Fruit fly (Drosophila melanogaster) whole organism, embryonic: ENCODE results near the gene osk.
A peak's percentile ranks its signal among the peaks of the same experiment; 100 is the strongest.

Experiments used
- Aef1 ChIP-seq: fragments of 200-800 bp; sonication (Bioruptor generic); IDR thresholded peaks from 3 replicates; pipeline ENCODE4 v1.3.6; 2022; ENCODE audit warnings: missing biosample characterization, missing genetic modification characterization
- Bteb2 ChIP-seq: fragments of 200-800 bp; sonication (Bioruptor generic); optimal IDR thresholded peaks from 2 replicates; lab custom pipeline; 2016; ENCODE audit warnings: missing biosample characterization, missing genetic modification characterization
- CG10462 ChIP-seq: fragments of 200-800 bp; sonication (Bioruptor generic); optimal IDR thresholded peaks from 2 replicates; lab custom pipeline; 2016; ENCODE audit warnings: missing biosample characterization, missing genetic modification characterization
- CG10979 ChIP-seq: fragments of 200-800 bp; sonication (Bioruptor generic); optimal IDR thresholded peaks from 2 replicates; lab custom pipeline; 2018; ENCODE audit warnings: missing biosample characterization, mild to moderate bottlenecking, missing genetic modification characterization, moderate library complexity
- CG11093 ChIP-seq: fragments of 200-800 bp; sonication (Bioruptor generic); IDR thresholded peaks from 3 replicates; pipeline ENCODE4 v1.3.6; 2022; ENCODE audit warnings: missing biosample characterization, missing genetic modification characterization
- CG11504 ChIP-seq: fragments of 200-800 bp; sonication (Bioruptor generic); optimal IDR thresholded peaks from 3 replicates; lab custom pipeline; 2019; ENCODE audit warnings: missing biosample characterization, mild to moderate bottlenecking, missing genetic modification characterization, moderate library complexity
- CG13296 ChIP-seq: fragments of 200-800 bp; sonication (Bioruptor generic); optimal IDR thresholded peaks from 3 replicates; lab custom pipeline; 2018; ENCODE audit warnings: missing biosample characterization, mild to moderate bottlenecking, missing genetic modification characterization
- CG15514 ChIP-seq: fragments of 200-800 bp; sonication (Bioruptor generic); optimal IDR thresholded peaks from 3 replicates; lab custom pipeline; 2017; ENCODE audit warnings: missing biosample characterization, missing genetic modification characterization, mild to moderate bottlenecking, moderate library complexity, missing genetic modification reagents
- CG1832 ChIP-seq: fragments of 200-800 bp; sonication (Bioruptor generic); optimal IDR thresholded peaks from 2 replicates; lab custom pipeline; 2017; ENCODE audit warnings: missing biosample characterization, mild to moderate bottlenecking, missing genetic modification characterization, inconsistent platforms
- CG18476 ChIP-seq: fragments of 200-800 bp; sonication (Bioruptor generic); optimal IDR thresholded peaks from 2 replicates; lab custom pipeline; 2016; ENCODE audit warnings: missing biosample characterization, mild to moderate bottlenecking, missing genetic modification characterization
- CG2199 ChIP-seq: fragments of 200-800 bp; sonication (Bioruptor generic); IDR thresholded peaks from 3 replicates; pipeline ENCODE4 v1.3.6; 2022; ENCODE audit warnings: missing biosample characterization, missing genetic modification characterization
- CG3407 ChIP-seq: fragments of 200-800 bp; sonication (Bioruptor generic); optimal IDR thresholded peaks from 2 replicates; lab custom pipeline; 2018; ENCODE audit warnings: missing biosample characterization, mild to moderate bottlenecking, missing genetic modification characterization
- CG34224 ChIP-seq: fragments of 200-800 bp; sonication (Bioruptor generic); IDR thresholded peaks from 3 replicates; pipeline ENCODE4 v1.3.6; 2022; ENCODE audit warnings: missing biosample characterization, missing genetic modification characterization; ENCODE audit not compliant: partially characterized antibody
- CG42726 ChIP-seq: fragments of 200-800 bp; sonication (Bioruptor generic); IDR thresholded peaks from 2 replicates; pipeline ENCODE4 v1.3.6; 2022; ENCODE audit warnings: missing biosample characterization, missing genetic modification characterization; ENCODE audit not compliant: partially characterized antibody
- CG6813 ChIP-seq: fragments of 200-800 bp; sonication (Bioruptor generic); optimal IDR thresholded peaks from 2 replicates; lab custom pipeline; 2017; ENCODE audit warnings: missing biosample characterization, missing genetic modification characterization, mild to moderate bottlenecking, moderate library complexity, missing genetic modification reagents
- CG6854 ChIP-seq: fragments of 200-800 bp; sonication (Bioruptor generic); optimal IDR thresholded peaks from 3 replicates; lab custom pipeline; 2017; ENCODE audit warnings: missing biosample characterization, mild to moderate bottlenecking, missing genetic modification characterization
- CG9215 ChIP-seq: fragments of 200-800 bp; sonication (Bioruptor generic); IDR thresholded peaks from 2 replicates; pipeline ENCODE4 v1.3.6; 2022; ENCODE audit warnings: missing biosample characterization, missing genetic modification characterization
- CG9797 ChIP-seq: fragments of 200-800 bp; sonication (Bioruptor generic); optimal IDR thresholded peaks from 3 replicates; lab custom pipeline; 2018; ENCODE audit warnings: missing biosample characterization, mild to moderate bottlenecking, missing genetic modification characterization
- Camta ChIP-seq: fragments of 200-800 bp; sonication (Bioruptor generic); optimal IDR thresholded peaks from 2 replicates; lab custom pipeline; 2016; ENCODE audit warnings: missing biosample characterization, missing genetic modification characterization
- CoRest ChIP-seq: fragments of 200-800 bp; sonication (Bioruptor generic); optimal IDR thresholded peaks from 3 replicates; lab custom pipeline; 2018; ENCODE audit warnings: missing biosample characterization, mild to moderate bottlenecking, missing genetic modification characterization, moderate library complexity
- Dbx ChIP-seq: fragments of 200-800 bp; sonication (Bioruptor generic); IDR thresholded peaks from 3 replicates; pipeline ENCODE4 v1.3.6; 2022; ENCODE audit warnings: missing biosample characterization, missing genetic modification characterization
- Deaf1 ChIP-seq: fragments of 200-800 bp; optimal IDR thresholded peaks from 3 replicates; lab custom pipeline; 2019; ENCODE audit warnings: missing biosample characterization, mild to moderate bottlenecking, missing genetic modification characterization, moderate library complexity
- Doc3 ChIP-seq: fragments of 200-800 bp; sonication (Bioruptor generic); IDR thresholded peaks from 3 replicates; pipeline ENCODE4 v1.3.6; 2022; ENCODE audit warnings: missing biosample characterization, missing genetic modification characterization; ENCODE audit not compliant: partially characterized antibody
- H15 ChIP-seq: fragments of 200-800 bp; sonication (Bioruptor generic); IDR thresholded peaks from 3 replicates; pipeline ENCODE4 v1.3.6; 2022; ENCODE audit warnings: missing biosample characterization, missing genetic modification characterization
- HLHmδ ChIP-seq: fragments of 200-800 bp; sonication (Bioruptor generic); optimal IDR thresholded peaks from 2 replicates; lab custom pipeline; 2018; ENCODE audit warnings: missing biosample characterization, mild to moderate bottlenecking, missing genetic modification characterization, moderate library complexity
- HmgZ ChIP-seq: fragments of 200-800 bp; sonication (Bioruptor generic); optimal IDR thresholded peaks from 2 replicates; lab custom pipeline; 2018; ENCODE audit warnings: missing biosample characterization, mild to moderate bottlenecking, missing genetic modification characterization
- Hmx ChIP-seq: fragments of 200-800 bp; sonication (Bioruptor generic); optimal IDR thresholded peaks from 2 replicates; lab custom pipeline; 2016; ENCODE audit warnings: missing biosample characterization, missing genetic modification characterization
- Mad ChIP-seq: fragments of 200-800 bp; sonication (Bioruptor generic); optimal IDR thresholded peaks from 2 replicates; lab custom pipeline; 2016; ENCODE audit warnings: missing biosample characterization, missing genetic modification characterization
- Med ChIP-seq: fragments of 200-800 bp; sonication (Bioruptor generic); peaks from one replicate; lab custom pipeline; 2016; ENCODE audit warnings: missing biosample characterization, missing genetic modification characterization, mild to moderate bottlenecking, inconsistent platforms, moderate library complexity
- Meics ChIP-seq: fragments of 200-800 bp; sonication (Bioruptor generic); optimal IDR thresholded peaks from 2 replicates; lab custom pipeline; 2017; ENCODE audit warnings: missing biosample characterization, mild to moderate bottlenecking, missing genetic modification characterization
- NfI ChIP-seq: fragments of 200-800 bp; sonication (Bioruptor generic); optimal IDR thresholded peaks from 3 replicates; lab custom pipeline; 2018; ENCODE audit warnings: missing biosample characterization, mild to moderate bottlenecking, missing genetic modification characterization, moderate library complexity
- Oli ChIP-seq: fragments of 200-800 bp; sonication (Bioruptor generic); optimal IDR thresholded peaks from 2 replicates; lab custom pipeline; 2018; ENCODE audit warnings: missing biosample characterization, mild to moderate bottlenecking, missing genetic modification characterization, moderate library complexity
- Spps ChIP-seq: fragments of 200-800 bp; sonication (Bioruptor generic); optimal IDR thresholded peaks from 2 replicates; lab custom pipeline; 2018; ENCODE audit warnings: missing biosample characterization, mild to moderate bottlenecking, missing genetic modification characterization
- Vsx1 ChIP-seq: fragments of 200-800 bp; sonication (Bioruptor generic); optimal IDR thresholded peaks from 2 replicates; lab custom pipeline; 2017; ENCODE audit warnings: missing biosample characterization, mild to moderate bottlenecking, missing genetic modification characterization, missing genetic modification reagents
- br ChIP-seq: fragments of >200 bp; optimal IDR thresholded peaks from 2 replicates; lab custom pipeline; 2017
- btn ChIP-seq: fragments of 200-800 bp; sonication (Bioruptor generic); optimal IDR thresholded peaks from 2 replicates; lab custom pipeline; 2016; ENCODE audit warnings: missing biosample characterization, missing genetic modification characterization
- cad ChIP-seq: fragments of >200 bp; optimal IDR thresholded peaks from 2 replicates; lab custom pipeline; 2017; ENCODE audit warnings: missing biosample characterization, missing genetic modification characterization
- dati ChIP-seq: fragments of 200-800 bp; sonication (Bioruptor generic); IDR thresholded peaks from 2 replicates; pipeline ENCODE4 v1.3.6; 2022; ENCODE audit warnings: missing biosample characterization, missing genetic modification characterization
- ewg ChIP-seq: fragments of 200-800 bp; sonication (Bioruptor generic); optimal IDR thresholded peaks from 3 replicates; lab custom pipeline; 2017; ENCODE audit warnings: mild to moderate bottlenecking, missing biosample characterization, missing genetic modification reagents, missing genetic modification characterization
- fru ChIP-seq: fragments of >200 bp; optimal IDR thresholded peaks from 2 replicates; lab custom pipeline; 2017
- lola ChIP-seq, 3 experiments: fragments of >200 bp in 2 of 3; fragments of 200-800 bp in 1 of 3; sonication (Bioruptor generic) in 1 of 3; optimal IDR thresholded peaks; 2 replicates each; lab custom pipeline; 2017 to 2019; ENCODE audit warnings: missing biosample characterization in 3 of 3, missing genetic modification characterization in 3 of 3, mild to moderate bottlenecking in 1 of 3, moderate library complexity in 1 of 3
- nerfin-1 ChIP-seq: fragments of 200-800 bp; sonication (Bioruptor generic); optimal IDR thresholded peaks from 3 replicates; lab custom pipeline; 2019; ENCODE audit warnings: missing biosample characterization, mild to moderate bottlenecking, missing genetic modification characterization, moderate library complexity
- otp ChIP-seq: fragments of 200-800 bp; sonication (Bioruptor generic); IDR thresholded peaks from 3 replicates; pipeline ENCODE4, ENCODE4 v1.3.6; 2022; ENCODE audit warnings: missing biosample characterization, missing genetic modification characterization
- pnt ChIP-seq: fragments of 200-800 bp; sonication (Bioruptor generic); optimal IDR thresholded peaks from 3 replicates; lab custom pipeline; 2016; ENCODE audit warnings: missing biosample characterization, missing genetic modification characterization
- sd ChIP-seq: fragments of 200-800 bp; sonication (Bioruptor generic); optimal IDR thresholded peaks from 3 replicates; lab custom pipeline; 2018; ENCODE audit warnings: missing biosample characterization, mild to moderate bottlenecking, missing genetic modification characterization, moderate library complexity
- sens-2 ChIP-seq: fragments of 200-800 bp; sonication (Bioruptor generic); IDR thresholded peaks from 2 replicates; pipeline ENCODE4 v1.3.6; 2022; ENCODE audit warnings: missing biosample characterization, missing genetic modification characterization
- stwl ChIP-seq: fragments of 200-800 bp; sonication (Bioruptor generic); optimal IDR thresholded peaks from 3 replicates; lab custom pipeline; 2018; ENCODE audit warnings: missing biosample characterization, mild to moderate bottlenecking, missing genetic modification characterization, moderate library complexity
- usp ChIP-seq: fragments of >200 bp; optimal IDR thresholded peaks from 2 replicates; lab custom pipeline; 2017; ENCODE audit warnings: missing biosample characterization, missing genetic modification characterization
- zf30C ChIP-seq: fragments of 200-800 bp; sonication (Bioruptor generic); optimal IDR thresholded peaks from 3 replicates; lab custom pipeline; 2018; ENCODE audit warnings: missing biosample characterization, mild to moderate bottlenecking, missing genetic modification characterization

osk gene

dm6 chr3R:8927817-8928625 is 6.9 kb upstream of the osk start (continued):
- TF ChIP-seq Camta (GFP tag; lab: Kevin White, UChicago) (peak; percentile 67), CG42726 (GFP tag; lab: Robert Waterston, UW) (no peak), Dbx (GFP tag; lab: Robert Waterston, UW) (no peak), nerfin-1 (tag; lab: Kevin White, UChicago) (peak; percentile 81), pnt (GFP tag; lab: Kevin White, UChicago) (peak; percentile 78), CG6854 (GFP tag; lab: Kevin White, UChicago) (peak; percentile 71), Deaf1 (peak; percentile 38), Doc3 (GFP tag; lab: Robert Waterston, UW) (no peak), sens-2 (peak; percentile 34; the same call in 1 of the 2 replicates), ewg (GFP tag; lab: Kevin White, UChicago) (peak; percentile 41), Meics (GFP tag; lab: Kevin White, UChicago) (peak; percentile 69), H15 (peak; percentile 42; the same call in 1 of the 3 replicates), Hmx (GFP tag; lab: Kevin White, UChicago) (peak; percentile 12), CG10462 (GFP tag; lab: Kevin White, UChicago) (peak; percentile 34), Bteb2 (GFP tag; lab: Kevin White, UChicago) (peak; percentile 46), NfI (GFP tag; lab: Kevin White, UChicago) (peak; percentile 63), fru (lab: Kevin White, UChicago) (no peak), stwl (tag; lab: Kevin White, UChicago) (peak; percentile 52), HmgZ (tag; lab: Kevin White, UChicago) (peak; percentile 71), lola (GFP tag; optimal IDR thresholded peaks at IDR 0.05; lab: Kevin White, UChicago) (peak in 1 of 3 experiments; percentile 86), HLHmδ (GFP tag; lab: Kevin White, UChicago) (no peak), sd (tag; lab: Kevin White, UChicago) (no peak), CG18476 (GFP tag; lab: Kevin White, UChicago) (peak; percentile 41), usp (no peak), CoRest (tag; lab: Kevin White, UChicago) (peak; percentile 77), CG1832 (GFP tag; lab: Kevin White, UChicago) (no peak), Oli (tag; lab: Kevin White, UChicago) (peak; percentile 76), dati (GFP tag; lab: Robert Waterston, UW) (0 out of 2 replicates have a peak, but pooled peaks have one; percentile 15), Aef1 (GFP tag; lab: Robert Waterston, UW) (no peak), CG13296 (GFP tag; lab: Kevin White, UChicago) (peak; percentile 49), CG9797 (GFP tag; lab: Kevin White, UChicago) (no peak), CG6813 (GFP tag; lab: Kevin White, UChicago) (peak; percentile 86), otp (peak; percentile 71; the same call in 1 of the 3 replicates), CG34224 (GFP tag; lab: Robert Waterston, UW) (no peak), Vsx1 (GFP tag; lab: Kevin White, UChicago) (no peak), br (lab: Kevin White, UChicago) (no peak), zf30C (no peak), CG15514 (GFP tag; lab: Kevin White, UChicago) (peak; percentile 48), Spps (tag; lab: Kevin White, UChicago) (peak; percentile 92), cad (GFP tag; lab: Kevin White, UChicago) (no peak), CG9215 (GFP tag; lab: Robert Waterston, UW) (peak; percentile 60), CG2199 (GFP tag; lab: Robert Waterston, UW) (peak; percentile 92; the same call in 2 of the 3 replicates), CG11093 (GFP tag; lab: Robert Waterston, UW) (peak; percentile 50; the same call in 2 of the 3 replicates), CG3407 (GFP tag; lab: Kevin White, UChicago) (no peak), Med (peak; percentile 93), Mad (GFP tag; lab: Kevin White, UChicago) (no peak), CG10979 (tag; lab: Kevin White, UChicago) (peak; percentile 96), btn (GFP tag; lab: Kevin White, UChicago) (peak; percentile 45), CG11504 (tag; lab: Kevin White, UChicago) (peak; percentile 88)
